Worm (Caenorhabditis elegans): ENCODE results near the gene R07E4.5.

ce11 chrX:5901499-5901898 lies 51.5 kb downstream of the R07E4.5 start:
- TF ChIP-seq fos-1 (tag; optimal IDR thresholded peaks at IDR 0.05) (no peak), ama-1 (optimal IDR thresholded peaks at IDR 0.05) (no peak), ceh-28 (tag; optimal IDR thresholded peaks at IDR 0.05) (no peak), fkh-10 (GFP tag; optimal IDR thresholded peaks at IDR 0.05) (no peak), nhr-77 (tag; optimal IDR thresholded peaks at IDR 0.05) (no peak), ceh-82 (tag; optimal IDR thresholded peaks at IDR 0.05) (no peak)
